Fruit fly (Drosophila melanogaster): ENCODE data around the gene FucTD.

The FucTD gene

dm6 chr3L:1442906-1443305 lies 26.9 kb downstream of the FucTD start (continued):
- TF ChIP-seq fkh (GFP tag; optimal IDR thresholded peaks at IDR 0.05) (no peak), CG31627 (GFP tag; optimal IDR thresholded peaks at IDR 0.05) (peak; percentile 98), Lpt (GFP tag; optimal IDR thresholded peaks at IDR 0.05) (peak; percentile 41), CG15336 (GFP tag; IDR thresholded peaks at IDR 0.05) (peak; percentile 67), CG11762 (GFP tag; optimal IDR thresholded peaks at IDR 0.05; ENCODE audit: insufficient read depth) (peak; percentile 62), Eip75B (GFP tag; optimal IDR thresholded peaks at IDR 0.05) (peak; percentile 91), Sox102F (GFP tag; optimal IDR thresholded peaks at IDR 0.05) (peak; percentile 98), lz (GFP tag; optimal IDR thresholded peaks at IDR 0.05) (peak; percentile 95), CG9139 (GFP tag; optimal IDR thresholded peaks at IDR 0.05) (no peak), CG4318 (GFP tag; optimal IDR thresholded peaks at IDR 0.05) (peak; percentile 31), CG8319 (GFP tag; optimal IDR thresholded peaks at IDR 0.05) (peak; percentile 74), vri (GFP tag; optimal IDR thresholded peaks at IDR 0.05) (peak; percentile 98), Hr39 (GFP tag; optimal IDR thresholded peaks at IDR 0.05) (peak; percentile 98), Smox (GFP tag; optimal IDR thresholded peaks at IDR 0.05) (peak; percentile 98), cyc (GFP tag; optimal IDR thresholded peaks at IDR 0.05) (peak; percentile 96)

dm6 chr3L:1447803-1448517 lies 31.9 kb downstream of the FucTD start:
- TF ChIP-seq Sox14 (GFP tag; optimal IDR thresholded peaks at IDR 0.05) (no peak), CG8319 (GFP tag; optimal IDR thresholded peaks at IDR 0.05) (no peak)

DNA sequence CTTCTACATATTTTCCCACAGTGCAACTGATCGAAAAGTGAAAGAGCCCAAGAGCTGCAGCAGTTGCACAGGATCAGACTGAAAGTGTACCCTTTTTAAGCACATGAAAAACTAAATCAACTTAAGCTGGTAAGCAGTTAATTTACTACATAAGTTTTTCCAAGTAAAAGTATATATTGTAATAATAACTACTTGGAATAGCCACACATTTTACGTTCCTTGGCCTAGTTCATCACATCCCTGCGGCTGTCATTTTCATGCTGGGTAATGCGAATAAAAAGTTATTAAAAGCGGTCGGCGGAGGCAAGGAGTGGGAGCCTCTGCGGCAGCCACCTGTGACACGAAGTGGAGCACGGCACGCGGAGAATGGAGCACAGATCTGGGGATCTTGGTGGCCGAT lies 34.9 kb downstream of the FucTD start:
- TF ChIP-seq Eip75B (GFP tag; optimal IDR thresholded peaks at IDR 0.05) (peak; percentile 19), vri (GFP tag; optimal IDR thresholded peaks at IDR 0.05) (peak; percentile 2), CG6854 (GFP tag; optimal IDR thresholded peaks at IDR 0.05) (no peak), Sox14 (GFP tag; optimal IDR thresholded peaks at IDR 0.05) (peak; percentile 20), dac (GFP tag; optimal IDR thresholded peaks at IDR 0.05) (no peak), lz (GFP tag; optimal IDR thresholded peaks at IDR 0.05) (no peak), topi (GFP tag; optimal IDR thresholded peaks at IDR 0.05) (peak; percentile 3), CG3032 (tag; optimal IDR thresholded peaks at IDR 0.05) (peak; percentile 10), Hr39 (GFP tag; optimal IDR thresholded peaks at IDR 0.05) (peak; percentile 18), Met (GFP tag; optimal IDR thresholded peaks at IDR 0.05) (peak; percentile 19), Gug (GFP tag; IDR thresholded peaks at IDR 0.05) (0 out of 2 replicates have a peak, but pooled peaks have one; percentile 20), CG10669 (GFP tag; optimal IDR thresholded peaks at IDR 0.05) (peak; percentile 16), CG10631 (GFP tag; optimal IDR thresholded peaks at IDR 0.05) (peak; percentile 28), Hr38 (GFP tag; optimal IDR thresholded peaks at IDR 0.05) (no peak), ss (GFP tag; optimal IDR thresholded peaks at IDR 0.05) (no peak), CG8119 (GFP tag; IDR thresholded peaks at IDR 0.05) (peak; percentile 48; the same call in 1 of the 3 replicates), CG11902 (GFP tag; optimal IDR thresholded peaks at IDR 0.05) (no peak), Hr4 (GFP tag; optimal IDR thresholded peaks at IDR 0.05) (peak; percentile 13), Ets21C (GFP tag; optimal IDR thresholded peaks at IDR 0.05) (no peak), CG11762 (GFP tag; optimal IDR thresholded peaks at IDR 0.05; ENCODE audit: insufficient read depth) (no peak), OdsH (GFP tag; optimal IDR thresholded peaks at IDR 0.05) (peak; percentile 32), CG6163 (GFP tag; IDR thresholded peaks at IDR 0.05) (0 out of 3 replicates have a peak, but pooled peaks have one; percentile 48), CG11294 (GFP tag; IDR thresholded peaks at IDR 0.05) (no peak), Smox (GFP tag; optimal IDR thresholded peaks at IDR 0.05) (peak; percentile 9), CG1621 (tag; optimal IDR thresholded peaks at IDR 0.05) (no peak), cyc (GFP tag; optimal IDR thresholded peaks at IDR 0.05) (no peak), spab (GFP tag; optimal IDR thresholded peaks at IDR 0.05) (no peak), Eip93F (GFP tag; optimal IDR thresholded peaks at IDR 0.05) (no peak), CG7368 (GFP tag; optimal IDR thresholded peaks at IDR 0.05) (no peak), CG6792 (GFP tag; optimal IDR thresholded peaks at IDR 0.05) (no peak), CG32006 (GFP tag; optimal IDR thresholded peaks at IDR 0.05) (peak; percentile 37), achi (GFP tag; optimal IDR thresholded peaks at IDR 0.05) (peak; percentile 17), salr (GFP tag; optimal IDR thresholded peaks at IDR 0.05) (no peak), acj6 (GFP tag; optimal IDR thresholded peaks at IDR 0.05) (peak; percentile 27), fd59A (GFP tag; optimal IDR thresholded peaks at IDR 0.05) (no peak), esn (GFP tag; optimal IDR thresholded peaks at IDR 0.05) (peak; percentile 19), eg (GFP tag; IDR thresholded peaks at IDR 0.05) (0 out of 3 replicates have a peak, but pooled peaks have one; percentile 24), Sox102F (GFP tag; optimal IDR thresholded peaks at IDR 0.05) (peak; percentile 28), CG15336 (GFP tag; IDR thresholded peaks at IDR 0.05) (peak; percentile 42)

Measured in whole organism, prepupa.